Worm (Caenorhabditis elegans) whole organism, late embryonic: Measurements from ENCODE around the gene abu-7.

Experiments used
- C08G9.2 ChIP-seq: sonication (generic microtip); optimal IDR thresholded peaks from 2 replicates; lab custom pipeline; 2016; ENCODE audit warnings: mild to moderate bottlenecking, missing genetic modification characterization, moderate library complexity, missing compliant biosample characterization
- F13H6.1 ChIP-seq: sonication (generic microtip); optimal IDR thresholded peaks from 2 replicates; lab custom pipeline; 2016; ENCODE audit warnings: missing genetic modification characterization, missing compliant biosample characterization
- T23F11.4 ChIP-seq: fragments of 200-800 bp; sonication (Bioruptor generic); optimal IDR thresholded peaks from 2 replicates; lab custom pipeline; 2018; ENCODE audit warnings: mild to moderate bottlenecking, missing genetic modification characterization, missing compliant biosample characterization
- Y22D7AL.16 ChIP-seq: sonication (generic microtip); optimal IDR thresholded peaks from 2 replicates; lab custom pipeline; 2016; ENCODE audit warnings: missing genetic modification characterization, missing compliant biosample characterization
- ceh-14 ChIP-seq: sonication (generic microtip); optimal IDR thresholded peaks from 2 replicates; lab custom pipeline; 2016; ENCODE audit warnings: missing genotype, missing genetic modification characterization, missing compliant biosample characterization
- ceh-18 ChIP-seq: sonication (generic microtip); optimal IDR thresholded peaks from 2 replicates; lab custom pipeline; 2016; ENCODE audit warnings: missing genetic modification characterization, missing compliant biosample characterization
- ceh-19 ChIP-seq: fragments of 200-800 bp; sonication (Bioruptor generic); optimal IDR thresholded peaks from 2 replicates; lab custom pipeline; 2018; ENCODE audit warnings: mild to moderate bottlenecking, missing genetic modification characterization, missing compliant biosample characterization
- ceh-2 ChIP-seq: sonication (generic microtip); optimal IDR thresholded peaks from 2 replicates; lab custom pipeline; 2016; ENCODE audit warnings: missing genotype, missing genetic modification characterization, missing compliant biosample characterization
- ceh-24 ChIP-seq: sonication (generic microtip); optimal IDR thresholded peaks from 2 replicates; lab custom pipeline; 2016; ENCODE audit warnings: mild to moderate bottlenecking, missing genetic modification characterization, missing compliant biosample characterization
- ceh-48 ChIP-seq: sonication (generic microtip); optimal IDR thresholded peaks from 2 replicates; lab custom pipeline; 2016; ENCODE audit warnings: missing genetic modification characterization, inconsistent platforms, missing compliant biosample characterization
- ceh-9 ChIP-seq: sonication (generic microtip); optimal IDR thresholded peaks from 2 replicates; lab custom pipeline; 2016; ENCODE audit warnings: mild to moderate bottlenecking, missing genetic modification characterization, inconsistent platforms, missing compliant biosample characterization
- che-1 ChIP-seq: sonication (generic microtip); optimal IDR thresholded peaks from 2 replicates; lab custom pipeline; 2016; ENCODE audit warnings: mild to moderate bottlenecking, missing genetic modification characterization, missing compliant biosample characterization
- dve-1 ChIP-seq: sonication (generic microtip); optimal IDR thresholded peaks from 2 replicates; lab custom pipeline; 2017; ENCODE audit warnings: antibody characterized with exemption, mild to moderate bottlenecking, missing genetic modification characterization, missing compliant biosample characterization
- eyg-1 ChIP-seq: sonication (generic microtip); optimal IDR thresholded peaks from 2 replicates; lab custom pipeline; 2016; ENCODE audit warnings: missing genotype, missing genetic modification characterization, missing compliant biosample characterization
- fax-1 ChIP-seq: sonication (generic microtip); optimal IDR thresholded peaks from 2 replicates; lab custom pipeline; 2016; ENCODE audit warnings: missing genotype, missing genetic modification characterization, missing compliant biosample characterization
- fkh-10 ChIP-seq: fragments of 150-350 bp; optimal IDR thresholded peaks from 2 replicates; lab custom pipeline; 2014; ENCODE audit warnings: missing biosample characterization, missing genetic modification reagents, missing genetic modification characterization
- gmeb-2 ChIP-seq: sonication (generic microtip); optimal IDR thresholded peaks from 2 replicates; lab custom pipeline; 2016; ENCODE audit warnings: missing genetic modification characterization, inconsistent platforms, missing compliant biosample characterization
- hlh-13 ChIP-seq: fragments of 200-800 bp; sonication (Bioruptor generic); optimal IDR thresholded peaks from 2 replicates; lab custom pipeline; 2018; ENCODE audit warnings: mild to moderate bottlenecking, missing genetic modification characterization, missing compliant biosample characterization
- hlh-30 ChIP-seq: sonication (generic microtip); optimal IDR thresholded peaks from 2 replicates; lab custom pipeline; 2017; ENCODE audit warnings: antibody characterized with exemption, missing genetic modification characterization, missing compliant biosample characterization; ENCODE audit not compliant: insufficient read depth
- hlh-6 ChIP-seq: sonication (generic microtip); optimal IDR thresholded peaks from 2 replicates; lab custom pipeline; 2016; ENCODE audit warnings: missing genotype, missing genetic modification characterization, missing compliant biosample characterization
- lim-6 ChIP-seq: sonication (generic microtip); optimal IDR thresholded peaks from 2 replicates; lab custom pipeline; 2016; ENCODE audit warnings: missing genetic modification characterization, missing compliant biosample characterization
- madf-2 ChIP-seq: sonication (generic microtip); optimal IDR thresholded peaks from 2 replicates; lab custom pipeline; 2017; ENCODE audit warnings: missing genetic modification characterization, missing compliant biosample characterization
- mec-3 ChIP-seq: sonication (generic microtip); optimal IDR thresholded peaks from 2 replicates; lab custom pipeline; 2016; ENCODE audit warnings: borderline replicate concordance, missing genetic modification characterization, missing compliant biosample characterization
- nfya-1 ChIP-seq: sonication (generic microtip); optimal IDR thresholded peaks from 2 replicates; lab custom pipeline; 2017; ENCODE audit warnings: missing genetic modification characterization, mild to moderate bottlenecking, missing compliant biosample characterization, antibody characterized with exemption, moderate library complexity
- nhr-232 ChIP-seq: sonication (generic microtip); optimal IDR thresholded peaks from 2 replicates; lab custom pipeline; 2016; ENCODE audit warnings: missing genetic modification characterization, missing compliant biosample characterization
- npax-4 ChIP-seq: sonication (generic microtip); optimal IDR thresholded peaks from 2 replicates; lab custom pipeline; 2016; ENCODE audit warnings: missing genetic modification characterization, missing compliant biosample characterization
- odd-2 ChIP-seq: sonication (generic microtip); optimal IDR thresholded peaks from 2 replicates; lab custom pipeline; 2017; ENCODE audit warnings: antibody characterized with exemption, mild to moderate bottlenecking, missing genetic modification characterization, missing compliant biosample characterization
- pag-3 ChIP-seq: sonication (generic microtip); optimal IDR thresholded peaks from 2 replicates; lab custom pipeline; 2016; ENCODE audit warnings: missing compliant biosample characterization, missing genetic modification characterization, borderline replicate concordance
- pat-9 ChIP-seq: fragments of 200-800 bp; sonication (Bioruptor generic); optimal IDR thresholded peaks from 2 replicates; lab custom pipeline; 2018; ENCODE audit warnings: mild to moderate bottlenecking, missing genetic modification characterization, moderate library complexity, missing compliant biosample characterization
- pha-2 ChIP-seq: sonication (generic microtip); optimal IDR thresholded peaks from 2 replicates; lab custom pipeline; 2017; ENCODE audit warnings: mild to moderate bottlenecking, missing genetic modification characterization, missing compliant biosample characterization
- pha-4 ChIP-seq: fragments of 150-350 bp; optimal IDR thresholded peaks from 2 replicates; lab custom pipeline; 2018; ENCODE audit warnings: missing biosample characterization, missing genetic modification reagents, missing genetic modification characterization
- pqm-1 ChIP-seq: sonication (generic microtip); optimal IDR thresholded peaks from 2 replicates; lab custom pipeline; 2016; ENCODE audit warnings: missing genetic modification characterization, missing compliant biosample characterization
- sdc-2 ChIP-seq: sonication (generic microtip); optimal IDR thresholded peaks from 2 replicates; lab custom pipeline; 2016; ENCODE audit warnings: missing genotype, missing genetic modification characterization, missing compliant biosample characterization
- sox-4 ChIP-seq: sonication (generic microtip); optimal IDR thresholded peaks from 2 replicates; lab custom pipeline; 2017; ENCODE audit warnings: mild to moderate bottlenecking, missing genetic modification characterization, inconsistent platforms, missing compliant biosample characterization
- syd-9 ChIP-seq: sonication (generic microtip); optimal IDR thresholded peaks from 2 replicates; lab custom pipeline; 2016; ENCODE audit warnings: mild to moderate bottlenecking, missing genetic modification characterization, moderate library complexity, missing compliant biosample characterization
- tbx-7 ChIP-seq: sonication (generic microtip); optimal IDR thresholded peaks from 2 replicates; lab custom pipeline; 2016; ENCODE audit warnings: missing genotype, missing genetic modification characterization, missing compliant biosample characterization
- unc-3 ChIP-seq, 2 experiments: fragments of 200-800 bp in 1 of 2; sonication (Bioruptor generic) in 1 of 2; sonication (generic microtip) in 1 of 2; conservative IDR thresholded peaks in 1 of 2; optimal IDR thresholded peaks in 1 of 2; 2 replicates each; pipeline versions ENCODE4 v1.3.6 to Lab custom; 2016 to 2022; ENCODE audit warnings: missing compliant biosample characterization in 2 of 2, missing genetic modification characterization in 2 of 2, missing genetic modification reagents in 1 of 2
- unc-42 ChIP-seq: sonication (generic microtip); optimal IDR thresholded peaks from 2 replicates; lab custom pipeline; 2016; ENCODE audit warnings: missing genotype, missing genetic modification characterization, missing compliant biosample characterization

Gene abu-7

ce11 chrV:5198240-5198639, 33.7 kb upstream of the abu-7 start, which contains the start of gene Y47A7.2:
Gene Y47A7.2, minus strand, starts transcription at chrV:5198340.
- TF ChIP-seq pqm-1 (tag; lab: Kevin White, UChicago), result no peak
- TF ChIP-seq npax-4, result no peak
- no peak for TF ChIP-seq sox-4 (tag; lab: Kevin White, UChicago)
- TF ChIP-seq fkh-10 (GFP tag; lab: Kevin White, UChicago), result no peak
- no peak for TF ChIP-seq gmeb-2
- no peak for TF ChIP-seq pat-9
- TF ChIP-seq sdc-2 (tag; lab: Kevin White, UChicago), result no peak
- no peak for TF ChIP-seq unc-42
- TF ChIP-seq Y22D7AL.16, result no peak
- TF ChIP-seq che-1 (tag; lab: Kevin White, UChicago), result no peak
- no peak for TF ChIP-seq tbx-7 (tag; lab: Kevin White, UChicago)
- TF ChIP-seq hlh-13 (GFP tag; lab: Kevin White, UChicago), result no peak
- TF ChIP-seq pag-3 (tag; lab: Kevin White, UChicago), result no peak
- no peak for TF ChIP-seq mec-3 (tag; lab: Kevin White, UChicago)
- TF ChIP-seq fax-1 (tag; lab: Kevin White, UChicago), result no peak
- no peak for TF ChIP-seq syd-9 (tag; lab: Kevin White, UChicago)
- TF ChIP-seq pha-2 (tag; lab: Kevin White, UChicago), result no peak

ce11 chrV:5194508-5194907, 29.9 kb upstream of the abu-7 start, which contains the start of gene abu-8:
Gene abu-8, minus strand, starts transcription at chrV:5194608.
- TF ChIP-seq nhr-232 (tag; lab: Kevin White, UChicago) (no peak), hlh-30 (tag; lab: Kevin White, UChicago) (no peak), dve-1 (no peak), ceh-14 (no peak), che-1 (tag; lab: Kevin White, UChicago) (no peak), pha-4 (tag; lab: Kevin White, UChicago) (no peak), F13H6.1 (tag; lab: Kevin White, UChicago) (no peak), T23F11.4 (GFP tag; lab: Kevin White, UChicago) (no peak), fkh-10 (GFP tag; lab: Kevin White, UChicago) (no peak), ceh-18 (tag; lab: Kevin White, UChicago) (no peak), odd-2 (tag; lab: Kevin White, UChicago) (no peak), ceh-19 (no peak), ceh-9 (tag; lab: Kevin White, UChicago) (no peak)

- TF ChIP-seq tbx-7 (tag; lab: Kevin White, UChicago) (no peak), hlh-6 (no peak), mec-3 (tag; lab: Kevin White, UChicago) (no peak), dve-1 (no peak), unc-3 (GFP tag; conservative IDR thresholded peaks at IDR 0.05; lab: Robert Waterston, UW) (no peak), unc-3 (tag; optimal IDR thresholded peaks at IDR 0.05; lab: Kevin White, UChicago) (no peak), pat-9 (no peak), madf-2 (no peak), fax-1 (tag; lab: Kevin White, UChicago) (no peak), lim-6 (tag; lab: Kevin White, UChicago) (no peak), ceh-48 (tag; lab: Kevin White, UChicago) (no peak), nfya-1 (tag; lab: Kevin White, UChicago) (no peak), ceh-24 (tag; lab: Kevin White, UChicago) (no peak), C08G9.2 (tag; lab: Kevin White, UChicago) (no peak), odd-2 (tag; lab: Kevin White, UChicago) (no peak), eyg-1 (tag; lab: Kevin White, UChicago) (no peak), ceh-9 (tag; lab: Kevin White, UChicago) (no peak), ceh-18 (tag; lab: Kevin White, UChicago) (no peak), ceh-2 (no peak), unc-42 (no peak), syd-9 (tag; lab: Kevin White, UChicago) (no peak)
These were observed 27.9 kb upstream of the abu-7 start, which contains the start of gene C03A7.13 for ce11 chrV:5192501-5192900. Gene C03A7.13, minus strand, starts transcription at chrV:5192543.
